Comparison of ENCODE assay signal across 3 fruit fly cellular contexts in the genomic region with DNA sequence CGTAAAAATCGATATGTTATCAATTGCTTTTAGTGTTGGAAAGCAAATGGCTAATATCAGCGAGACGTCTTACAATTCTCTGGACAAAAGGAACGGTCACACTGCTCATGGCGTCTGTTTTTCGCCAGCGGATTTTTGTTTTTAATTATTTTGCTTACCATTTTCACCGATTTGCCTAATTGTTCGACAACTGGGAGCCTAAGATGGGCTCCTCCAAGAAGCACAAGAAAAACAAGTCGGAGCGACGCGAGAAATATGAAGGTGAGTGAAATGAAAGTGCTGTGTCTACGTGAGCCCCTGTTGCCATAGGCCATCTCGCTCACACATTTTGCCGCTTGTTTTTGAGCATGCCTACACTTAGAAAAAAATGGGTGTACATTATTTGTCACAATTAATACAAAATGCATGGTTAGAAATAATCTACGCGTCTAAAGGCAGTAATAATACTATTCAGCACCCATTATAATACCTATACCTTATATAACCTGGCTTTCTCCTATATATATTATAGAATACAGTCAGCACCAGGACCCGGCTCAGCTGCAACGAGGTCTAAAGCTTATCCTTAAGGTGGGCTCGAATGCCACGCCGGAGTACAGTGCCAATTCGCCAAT.
A peak's percentile ranks its signal among the peaks of the same experiment; 100 is the strongest.
TF ChIP-seq lines count a peak whose summit lies in the region.

Brd7-9 (plus strand) TSS at position 78 of the 614 bp plus-strand sequence.

TF ChIP-seq in whole organism, adult, 20 proteins besides CTCF, POLR2A, EP300 and RAD21 (continued from another document):
- TF ChIP-seq toe (GFP tag; optimal IDR thresholded peaks at IDR 0.05; lab: Kevin White, UChicago) = no peak
- peak; percentile 40 for TF ChIP-seq CG7101 (tag; optimal IDR thresholded peaks at IDR 0.05; lab: Kevin White, UChicago)
- no peak for TF ChIP-seq Hr96 (GFP tag; optimal IDR thresholded peaks at IDR 0.05; lab: Kevin White, UChicago)

TF ChIP-seq in whole organism, embryonic, 481 proteins besides CTCF, POLR2A, EP300 and RAD21 (continued from another document and continues in another):
- peak; percentile 6 for TF ChIP-seq Bdp1 (GFP tag; optimal IDR thresholded peaks at IDR 0.05; lab: Kevin White, UChicago)
- peak; percentile 81 for TF ChIP-seq CG12219 (GFP tag; optimal IDR thresholded peaks at IDR 0.05; lab: Kevin White, UChicago)
- peak; percentile 58 for TF ChIP-seq D19A (tag; optimal IDR thresholded peaks at IDR 0.05; lab: Kevin White, UChicago)
- peak; percentile 73 for TF ChIP-seq CG4424 (GFP tag; optimal IDR thresholded peaks at IDR 0.05; lab: Kevin White, UChicago)
- TF ChIP-seq crol (GFP tag; IDR thresholded peaks at IDR 0.05; lab: Robert Waterston, UW) = 0 out of 2 replicates have a peak, but pooled peaks have one; percentile 8
- TF ChIP-seq CG34376 (GFP tag; optimal IDR thresholded peaks at IDR 0.05; lab: Kevin White, UChicago) = peak; percentile 38
- TF ChIP-seq CG17361 (GFP tag; IDR thresholded peaks at IDR 0.05; lab: Robert Waterston, UW) = peak; percentile 69; the same call in 2 of the 3 replicates
- TF ChIP-seq CG16779 (GFP tag; IDR thresholded peaks at IDR 0.05; lab: Robert Waterston, UW) = peak; percentile 80
- peak; percentile 87 for TF ChIP-seq Drgx (GFP tag; IDR thresholded peaks at IDR 0.05; lab: Robert Waterston, UW)
- 0 out of 2 replicates have a peak, but pooled peaks have one; percentile 14 for TF ChIP-seq Poxn (GFP tag; IDR thresholded peaks at IDR 0.05; lab: Robert Waterston, UW)
- no peak for TF ChIP-seq crc (GFP tag; optimal IDR thresholded peaks at IDR 0.05; lab: Kevin White, UChicago)
- peak; percentile 93 for TF ChIP-seq vvl (GFP tag; IDR thresholded peaks at IDR 0.05; lab: Robert Waterston, UW)
- peak; percentile 72 for TF ChIP-seq Ptx1 (GFP tag; IDR thresholded peaks at IDR 0.05; lab: Robert Waterston, UW)
- no peak for TF ChIP-seq CG10543 (GFP tag; optimal IDR thresholded peaks at IDR 0.05; lab: Kevin White, UChicago)
- TF ChIP-seq CG11560 (tag; IDR thresholded peaks at IDR 0.05; lab: Robert Waterston, UW) = no peak
- peak in 1 of 3 experiments; percentile 54 for TF ChIP-seq lola (GFP tag; optimal IDR thresholded peaks at IDR 0.05; lab: Kevin White, UChicago)
- TF ChIP-seq knrl (GFP tag; IDR thresholded peaks at IDR 0.05; lab: Robert Waterston, UW; ENCODE audit: partially characterized antibody) = peak; percentile 18; the same call in 1 of the 3 replicates
- TF ChIP-seq chinmo (GFP tag; IDR thresholded peaks at IDR 0.05; lab: Robert Waterston, UW; ENCODE audit: partially characterized antibody) = 0 out of 4 replicates have a peak, but pooled peaks have one; percentile 50
- TF ChIP-seq B-H2 (GFP tag; optimal IDR thresholded peaks at IDR 0.05; lab: Kevin White, UChicago) = no peak
- peak; percentile 15 for TF ChIP-seq Usf (GFP tag; optimal IDR thresholded peaks at IDR 0.05; lab: Kevin White, UChicago)
- TF ChIP-seq CG42726 (GFP tag; IDR thresholded peaks at IDR 0.05; lab: Robert Waterston, UW; ENCODE audit: partially characterized antibody) = no peak
- no peak for TF ChIP-seq CG15479 (GFP tag; optimal IDR thresholded peaks at IDR 0.05; lab: Kevin White, UChicago)
- no peak for TF ChIP-seq Mad (GFP tag; optimal IDR thresholded peaks at IDR 0.05; lab: Kevin White, UChicago)
- no peak for TF ChIP-seq insv (GFP tag; optimal IDR thresholded peaks at IDR 0.05; lab: Kevin White, UChicago)
- no peak for TF ChIP-seq Hr39 (optimal IDR thresholded peaks at IDR 0.05; lab: Kevin White, UChicago)
- TF ChIP-seq CG13775 (GFP tag; optimal IDR thresholded peaks at IDR 0.05; lab: Kevin White, UChicago) = peak; percentile 70
- no peak for TF ChIP-seq CG4854 (GFP tag; optimal IDR thresholded peaks at IDR 0.05; lab: Kevin White, UChicago)
- peak; percentile 6 for TF ChIP-seq Spps (tag; optimal IDR thresholded peaks at IDR 0.05; lab: Kevin White, UChicago)
- peak; percentile 77 for TF ChIP-seq CG2120 (GFP tag; optimal IDR thresholded peaks at IDR 0.05; lab: Kevin White, UChicago)
- peak; percentile 15 for TF ChIP-seq repo (GFP tag; optimal IDR thresholded peaks at IDR 0.05; lab: Kevin White, UChicago)
- no peak for TF ChIP-seq pan (optimal IDR thresholded peaks at IDR 0.05; lab: Kevin White, UChicago)
- TF ChIP-seq pan (GFP tag; optimal IDR thresholded peaks at IDR 0.05 in 1 of 2, IDR thresholded peaks at IDR 0.05 in 1 of 2) = peak in 1 of 2 experiments; percentile 87
- peak; percentile 70 for TF ChIP-seq CG2875 (GFP tag; optimal IDR thresholded peaks at IDR 0.05; lab: Kevin White, UChicago)
- peak; percentile 62; the same call in 1 of the 2 replicates for TF ChIP-seq Oaz (GFP tag; IDR thresholded peaks at IDR 0.05; lab: Robert Waterston, UW)
- TF ChIP-seq CG9817 (tag; optimal IDR thresholded peaks at IDR 0.05; lab: Kevin White, UChicago) = peak; percentile 51
- peak; percentile 45 for TF ChIP-seq CG14710 (tag; optimal IDR thresholded peaks at IDR 0.05; lab: Kevin White, UChicago)
- peak; percentile 40 for TF ChIP-seq CG1529 (GFP tag; optimal IDR thresholded peaks at IDR 0.05; lab: Kevin White, UChicago)
- no peak; the same call in 2 of the 3 replicates for TF ChIP-seq HLH4C (GFP tag; IDR thresholded peaks at IDR 0.05; lab: Robert Waterston, UW; ENCODE audit: partially characterized antibody)
- peak; percentile 80 for TF ChIP-seq Meics (GFP tag; optimal IDR thresholded peaks at IDR 0.05; lab: Kevin White, UChicago)
- TF ChIP-seq CG6854 (GFP tag; optimal IDR thresholded peaks at IDR 0.05; lab: Kevin White, UChicago) = peak; percentile 70
- peak; percentile 59; the same call in 1 of the 2 replicates for TF ChIP-seq al (GFP tag; IDR thresholded peaks at IDR 0.05; lab: Robert Waterston, UW)
- TF ChIP-seq CG5953 (GFP tag; IDR thresholded peaks at IDR 0.05; lab: Robert Waterston, UW) = peak; percentile 72
- TF ChIP-seq CG7928 (GFP tag; optimal IDR thresholded peaks at IDR 0.05; lab: Kevin White, UChicago) = peak; percentile 51
- TF ChIP-seq CG16863 (GFP tag; optimal IDR thresholded peaks at IDR 0.05; lab: Kevin White, UChicago) = peak; percentile 49
- 0 out of 2 replicates have a peak, but pooled peaks have one; percentile 25 for TF ChIP-seq gsb (GFP tag; IDR thresholded peaks at IDR 0.05; lab: Robert Waterston, UW)
- no peak for TF ChIP-seq Opbp (GFP tag; IDR thresholded peaks at IDR 0.05; lab: Robert Waterston, UW; ENCODE audit: partially characterized antibody)
- peak; percentile 22; the same call in 1 of the 3 replicates for TF ChIP-seq CG16813 (GFP tag; IDR thresholded peaks at IDR 0.05; lab: Robert Waterston, UW; ENCODE audit: partially characterized antibody)
- TF ChIP-seq Sin3A (optimal IDR thresholded peaks at IDR 0.05; lab: Kevin White, UChicago) = peak; percentile 75
- peak; percentile 41 for TF ChIP-seq Camta (GFP tag; optimal IDR thresholded peaks at IDR 0.05; lab: Kevin White, UChicago)
- TF ChIP-seq Optix (GFP tag; IDR thresholded peaks at IDR 0.05; lab: Robert Waterston, UW) = peak; percentile 68; the same call in 2 of the 3 replicates
- peak; percentile 70 for TF ChIP-seq CG17829 (tag; optimal IDR thresholded peaks at IDR 0.05; lab: Kevin White, UChicago)
- peak; percentile 38 for TF ChIP-seq zen (tag; optimal IDR thresholded peaks at IDR 0.05; lab: Kevin White, UChicago)
- TF ChIP-seq CG15269 (tag; optimal IDR thresholded peaks at IDR 0.05; lab: Kevin White, UChicago) = peak; percentile 74
- TF ChIP-seq CG10565 (GFP tag; optimal IDR thresholded peaks at IDR 0.05; lab: Kevin White, UChicago) = no peak
- TF ChIP-seq dimm (GFP tag; IDR thresholded peaks at IDR 0.05; lab: Robert Waterston, UW) = no peak
- TF ChIP-seq CG33213 (GFP tag; optimal IDR thresholded peaks at IDR 0.05; lab: Kevin White, UChicago) = peak; percentile 38

TF ChIP-seq in whole organism, prepupa, 60 proteins besides CTCF, POLR2A, EP300 and RAD21 (continued from another document):
- TF ChIP-seq dac (GFP tag; optimal IDR thresholded peaks at IDR 0.05; lab: Kevin White, UChicago) (no peak), fd59A (GFP tag; optimal IDR thresholded peaks at IDR 0.05; lab: Kevin White, UChicago) (peak; percentile 43), Smox (GFP tag; optimal IDR thresholded peaks at IDR 0.05; lab: Kevin White, UChicago) (peak; percentile 76), CG31627 (GFP tag; optimal IDR thresholded peaks at IDR 0.05; lab: Kevin White, UChicago) (peak; percentile 70), CG7368 (GFP tag; optimal IDR thresholded peaks at IDR 0.05; lab: Kevin White, UChicago) (peak; percentile 73), cyc (GFP tag; optimal IDR thresholded peaks at IDR 0.05; lab: Kevin White, UChicago) (peak; percentile 70), CG4318 (GFP tag; optimal IDR thresholded peaks at IDR 0.05; lab: Kevin White, UChicago) (peak; percentile 3), CG34406 (GFP tag; optimal IDR thresholded peaks at IDR 0.05; lab: Kevin White, UChicago) (peak; percentile 67), eg (GFP tag; IDR thresholded peaks at IDR 0.05; lab: Robert Waterston, UW) (peak; percentile 92), Hr39 (GFP tag; optimal IDR thresholded peaks at IDR 0.05; lab: Kevin White, UChicago) (peak; percentile 58), salr (GFP tag; optimal IDR thresholded peaks at IDR 0.05; lab: Kevin White, UChicago) (peak in 1 of 2 experiments; percentile 28), CG6808 (GFP tag; optimal IDR thresholded peaks at IDR 0.05; lab: Kevin White, UChicago) (no peak), CG9139 (GFP tag; optimal IDR thresholded peaks at IDR 0.05; lab: Kevin White, UChicago) (no peak), spab (GFP tag; optimal IDR thresholded peaks at IDR 0.05; lab: Kevin White, UChicago) (peak; percentile 50), CG6792 (GFP tag; optimal IDR thresholded peaks at IDR 0.05; lab: Kevin White, UChicago) (peak; percentile 67), CG11294 (GFP tag; IDR thresholded peaks at IDR 0.05; lab: Robert Waterston, UW) (peak; percentile 73), CG10631 (GFP tag; optimal IDR thresholded peaks at IDR 0.05; lab: Kevin White, UChicago) (peak; percentile 61), Eip93F (GFP tag; optimal IDR thresholded peaks at IDR 0.05; lab: Kevin White, UChicago) (peak; percentile 19), fd85E (GFP tag; optimal IDR thresholded peaks at IDR 0.05; lab: Kevin White, UChicago) (peak; percentile 58), Sox14 (GFP tag; optimal IDR thresholded peaks at IDR 0.05; lab: Kevin White, UChicago) (peak; percentile 74), esn (GFP tag; optimal IDR thresholded peaks at IDR 0.05; lab: Kevin White, UChicago) (peak; percentile 80), dsx (GFP tag; optimal IDR thresholded peaks at IDR 0.05; lab: Kevin White, UChicago; ENCODE audit: poor library complexity, severe bottlenecking) (no peak), CG15336 (GFP tag; IDR thresholded peaks at IDR 0.05; lab: Robert Waterston, UW) (peak; percentile 93), net (GFP tag; optimal IDR thresholded peaks at IDR 0.05; lab: Kevin White, UChicago) (peak; percentile 87), OdsH (GFP tag; optimal IDR thresholded peaks at IDR 0.05; lab: Kevin White, UChicago) (peak; percentile 67), Eip75B (GFP tag; optimal IDR thresholded peaks at IDR 0.05; lab: Kevin White, UChicago) (peak; percentile 69), lz (GFP tag; optimal IDR thresholded peaks at IDR 0.05; lab: Kevin White, UChicago) (peak; percentile 71), Lpt (GFP tag; optimal IDR thresholded peaks at IDR 0.05; lab: Kevin White, UChicago) (peak; percentile 50), fkh (GFP tag; optimal IDR thresholded peaks at IDR 0.05; lab: Kevin White, UChicago) (no peak), CG3919 (GFP tag; optimal IDR thresholded peaks at IDR 0.05; lab: Kevin White, UChicago) (peak; percentile 85), CG6163 (GFP tag; IDR thresholded peaks at IDR 0.05; lab: Robert Waterston, UW) (peak; percentile 90), CG32006 (GFP tag; optimal IDR thresholded peaks at IDR 0.05; lab: Kevin White, UChicago) (peak; percentile 77), Hr38 (GFP tag; optimal IDR thresholded peaks at IDR 0.05; lab: Kevin White, UChicago) (no peak), CG16779 (tag; optimal IDR thresholded peaks at IDR 0.05; lab: Kevin White, UChicago) (peak; percentile 50), Hr4 (GFP tag; optimal IDR thresholded peaks at IDR 0.05; lab: Kevin White, UChicago) (peak; percentile 75), CG6854 (GFP tag; optimal IDR thresholded peaks at IDR 0.05; lab: Kevin White, UChicago) (no peak), Eip78C (GFP tag; lab: Kevin White, UChicago) (peak; percentile 94), Blimp-1 (GFP tag; optimal IDR thresholded peaks at IDR 0.05; lab: Kevin White, UChicago) (no peak), Gug (GFP tag; IDR thresholded peaks at IDR 0.05; lab: Robert Waterston, UW) (peak; percentile 67), svp (GFP tag; lab: Kevin White, UChicago) (peak; percentile 85), Sox102F (GFP tag; optimal IDR thresholded peaks at IDR 0.05; lab: Kevin White, UChicago) (peak; percentile 81), Ets21C (GFP tag; optimal IDR thresholded peaks at IDR 0.05; lab: Kevin White, UChicago) (peak; percentile 31), CG11902 (GFP tag; optimal IDR thresholded peaks at IDR 0.05; lab: Kevin White, UChicago) (peak; percentile 40)
